Worm (Caenorhabditis elegans): ENCODE data around the gene cdk-1.

Gene cdk-1

DNA sequence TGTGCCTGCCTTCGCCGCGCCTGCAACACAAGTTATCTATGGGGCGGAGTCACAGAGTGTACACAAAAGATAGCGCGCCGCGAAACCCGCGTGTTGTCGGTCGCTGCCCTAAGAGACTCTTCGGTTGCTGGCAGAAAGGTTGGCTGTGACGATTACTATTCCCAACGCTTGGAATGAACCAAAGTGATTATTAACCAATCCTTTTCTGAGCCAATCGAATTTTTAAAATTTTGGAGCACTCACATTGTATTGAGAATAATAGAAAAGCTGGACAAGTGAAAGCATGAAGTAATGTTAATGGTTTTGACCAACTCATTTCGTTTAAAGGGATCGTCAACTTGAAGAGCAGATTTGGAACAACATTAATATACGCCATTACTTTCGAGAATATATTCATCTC lies 30.0 kb upstream of the cdk-1 start (continued):
- peak; percentile 7 to 46 (median 25) for TF ChIP-seq dpl-1 (GFP tag; optimal IDR thresholded peaks at IDR 0.05)
- no peak for TF ChIP-seq isw-1 (GFP tag; IDR thresholded peaks at IDR 0.05)
- TF ChIP-seq nhr-71 (tag; optimal IDR thresholded peaks at IDR 0.05): peak; percentile 89
- no peak for TF ChIP-seq nhr-237 (tag; optimal IDR thresholded peaks at IDR 0.05)
- TF ChIP-seq snpc-4 (tag; optimal IDR thresholded peaks at IDR 0.05): peak; percentile 99
- peak; percentile 35 to 59 for TF ChIP-seq efl-1 (optimal IDR thresholded peaks at IDR 0.05)
- peak; percentile 37 to 97 for TF ChIP-seq efl-1 (GFP tag; optimal IDR thresholded peaks at IDR 0.05 in 1 of 2)
- peak; percentile 64 for TF ChIP-seq lin-14 (GFP tag; optimal IDR thresholded peaks at IDR 0.05)
- peak; percentile 91 for TF ChIP-seq elt-2 (tag; optimal IDR thresholded peaks at IDR 0.05)
- peak; percentile 50 for TF ChIP-seq pax-3 (tag; optimal IDR thresholded peaks at IDR 0.05)
- TF ChIP-seq nhr-76 (tag; optimal IDR thresholded peaks at IDR 0.05): no peak
- TF ChIP-seq pqm-1 (tag; optimal IDR thresholded peaks at IDR 0.05): no peak
- TF ChIP-seq lsy-2 (tag; optimal IDR thresholded peaks at IDR 0.05): peak; percentile 32 to 69
- no peak for TF ChIP-seq nhr-28 (tag; optimal IDR thresholded peaks at IDR 0.05)
- no peak for TF ChIP-seq pag-3 (tag; optimal IDR thresholded peaks at IDR 0.05; ENCODE audit: borderline replicate concordance, insufficient read depth)
- TF ChIP-seq unc-86 (tag; optimal IDR thresholded peaks at IDR 0.05): peak; percentile 32
- TF ChIP-seq unc-30 (tag; optimal IDR thresholded peaks at IDR 0.05): no peak
- TF ChIP-seq mdl-1 (tag; optimal IDR thresholded peaks at IDR 0.05): peak in 1 of 2 experiments; percentile 54
- peak; percentile 91 for TF ChIP-seq ama-1 (optimal IDR thresholded peaks at IDR 0.05)
- no peak for TF ChIP-seq ces-1 (GFP tag; optimal IDR thresholded peaks at IDR 0.05)
- no peak for TF ChIP-seq C16A3.4 (tag; optimal IDR thresholded peaks at IDR 0.05)
- TF ChIP-seq xbp-1 (tag; optimal IDR thresholded peaks at IDR 0.05): peak; percentile 58
- TF ChIP-seq fos-1 (tag; optimal IDR thresholded peaks at IDR 0.05): peak; percentile 44
- peak; percentile 20 for TF ChIP-seq egl-13 (tag; optimal IDR thresholded peaks at IDR 0.05)
- TF ChIP-seq lin-35 (GFP tag; optimal IDR thresholded peaks at IDR 0.05): peak in 1 of 2 experiments; percentile 69
- TF ChIP-seq hlh-4 (tag; optimal IDR thresholded peaks at IDR 0.05): no peak
- peak in 1 of 2 experiments; percentile 37 for TF ChIP-seq ztf-11 (tag; optimal IDR thresholded peaks at IDR 0.05)
- TF ChIP-seq aha-1 (tag; optimal IDR thresholded peaks at IDR 0.05): no peak
- TF ChIP-seq nhr-19 (GFP tag; conservative IDR thresholded peaks at IDR 0.05): peak; percentile 88
- TF ChIP-seq ceh-88 (GFP tag; IDR thresholded peaks at IDR 0.05): peak; percentile 62; the same call in 1 of the 2 replicates
- no peak for TF ChIP-seq fkh-10 (GFP tag; optimal IDR thresholded peaks at IDR 0.05)
- TF ChIP-seq nhr-11 (tag; optimal IDR thresholded peaks at IDR 0.05): no peak
- no peak for TF ChIP-seq alr-1 (tag; optimal IDR thresholded peaks at IDR 0.05; ENCODE audit: borderline replicate concordance)
- no peak for TF ChIP-seq fkh-8 (tag; optimal IDR thresholded peaks at IDR 0.05)
- no peak for TF ChIP-seq blmp-1 (tag; optimal IDR thresholded peaks at IDR 0.05)
- peak; percentile 40 for TF ChIP-seq nhr-77 (tag; optimal IDR thresholded peaks at IDR 0.05)
- TF ChIP-seq efl-3 (GFP tag; optimal IDR thresholded peaks at IDR 0.05): no peak
- no peak for TF ChIP-seq mab-9 (GFP tag; IDR thresholded peaks at IDR 0.05)
- TF ChIP-seq unc-62 (GFP tag; optimal IDR thresholded peaks at IDR 0.05): no peak
- no peak for TF ChIP-seq sptf-1 (tag; optimal IDR thresholded peaks at IDR 0.05)
- peak; percentile 56 for TF ChIP-seq lin-39 (tag; optimal IDR thresholded peaks at IDR 0.05)
- TF ChIP-seq irx-1 (tag; optimal IDR thresholded peaks at IDR 0.05): peak; percentile 71
- TF ChIP-seq lin-13 (GFP tag; optimal IDR thresholded peaks at IDR 0.05): no peak
- no peak for TF ChIP-seq unc-130 (tag; optimal IDR thresholded peaks at IDR 0.05)
- peak; percentile 81 for TF ChIP-seq snu-23 (GFP tag; optimal IDR thresholded peaks at IDR 0.05)
- no peak for TF ChIP-seq zag-1 (tag; optimal IDR thresholded peaks at IDR 0.05)
- no peak for TF ChIP-seq hlh-17 (GFP tag; optimal IDR thresholded peaks at IDR 0.05; ENCODE audit: borderline replicate concordance)
- no peak for TF ChIP-seq C34B4.2 (tag; optimal IDR thresholded peaks at IDR 0.05)
- peak; percentile 14 for TF ChIP-seq mep-1 (tag; optimal IDR thresholded peaks at IDR 0.05)
- TF ChIP-seq unc-98 (GFP tag; IDR thresholded peaks at IDR 0.05): no peak; the same call in 1 of the 2 replicates
- peak; percentile 35 for TF ChIP-seq lin-15B (tag; optimal IDR thresholded peaks at IDR 0.05)
- TF ChIP-seq mef-2 (tag; optimal IDR thresholded peaks at IDR 0.05): no peak
- TF ChIP-seq ceh-8 (GFP tag; optimal IDR thresholded peaks at IDR 0.05): peak; percentile 8
- peak; percentile 91 for TF ChIP-seq nhr-90 (tag; optimal IDR thresholded peaks at IDR 0.05; ENCODE audit: poor library complexity)
